Fruit fly (Drosophila melanogaster) whole organism, embryonic: Measurements from ENCODE around the gene CG3546.

Experiments
- B-H1 ChIP-seq: fragments of 200-800 bp; sonication (Bioruptor generic); IDR thresholded peaks from 3 replicates; pipeline ENCODE4 v1.3.6; 2022; ENCODE audit warnings: missing biosample characterization, missing genetic modification characterization
- Bgb ChIP-seq: fragments of 200-800 bp; sonication (Bioruptor generic); IDR thresholded peaks from 2 replicates; pipeline ENCODE4 v1.3.6; 2022; ENCODE audit warnings: missing biosample characterization, missing genetic modification characterization; ENCODE audit not compliant: partially characterized antibody
- CG12155 ChIP-seq: fragments of 200-800 bp; sonication (Bioruptor generic); optimal IDR thresholded peaks from 3 replicates; lab custom pipeline; 2016; ENCODE audit warnings: missing biosample characterization, missing genetic modification characterization
- CG12769 ChIP-seq: fragments of 200-800 bp; sonication (Bioruptor generic); optimal IDR thresholded peaks from 2 replicates; lab custom pipeline; 2019; ENCODE audit warnings: missing biosample characterization, mild to moderate bottlenecking, missing genetic modification characterization, moderate library complexity
- CG17912 ChIP-seq: fragments of 200-800 bp; sonication (Bioruptor generic); optimal IDR thresholded peaks from 2 replicates; lab custom pipeline; 2018; ENCODE audit warnings: missing biosample characterization, mild to moderate bottlenecking, missing genetic modification characterization
- CG2889 ChIP-seq: fragments of 200-800 bp; sonication (Bioruptor generic); IDR thresholded peaks from 3 replicates; pipeline ENCODE4 v1.3.6; 2022; ENCODE audit warnings: missing biosample characterization, missing genetic modification characterization
- CG33213 ChIP-seq: fragments of 200-800 bp; sonication (Bioruptor generic); optimal IDR thresholded peaks from 3 replicates; lab custom pipeline; 2016; ENCODE audit warnings: missing biosample characterization, missing genetic modification characterization
- CG4424 ChIP-seq: fragments of 200-800 bp; sonication (Bioruptor generic); optimal IDR thresholded peaks from 3 replicates; lab custom pipeline; 2016; ENCODE audit warnings: missing biosample characterization, missing genetic modification characterization
- CG7357 ChIP-seq: fragments of 200-800 bp; sonication (Bioruptor generic); IDR thresholded peaks from 3 replicates; pipeline ENCODE4 v1.3.6; 2022; ENCODE audit warnings: missing biosample characterization, missing genetic modification characterization
- CG8281 ChIP-seq: fragments of 200-800 bp; sonication (Bioruptor generic); optimal IDR thresholded peaks from 2 replicates; lab custom pipeline; 2018; ENCODE audit warnings: missing biosample characterization, mild to moderate bottlenecking, missing genetic modification characterization, moderate library complexity
- CG8290 ChIP-seq, 3 experiments: fragments of 200-800 bp; sonication (Bioruptor generic); optimal IDR thresholded peaks; 2 replicates each; lab custom pipeline; 2016 to 2019; ENCODE audit warnings: missing biosample characterization in 3 of 3, missing genetic modification characterization in 3 of 3, mild to moderate bottlenecking in 2 of 3, moderate library complexity in 1 of 3
- CG9215 ChIP-seq: fragments of 200-800 bp; sonication (Bioruptor generic); IDR thresholded peaks from 2 replicates; pipeline ENCODE4 v1.3.6; 2022; ENCODE audit warnings: missing biosample characterization, missing genetic modification characterization
- CG9876 ChIP-seq: fragments of 200-800 bp; sonication (Bioruptor generic); optimal IDR thresholded peaks from 2 replicates; lab custom pipeline; 2016; ENCODE audit warnings: missing biosample characterization, missing genetic modification characterization
- D19B ChIP-seq: fragments of 200-800 bp; sonication (Bioruptor generic); optimal IDR thresholded peaks from 2 replicates; lab custom pipeline; 2017; ENCODE audit warnings: missing biosample characterization, mild to moderate bottlenecking, missing genetic modification characterization
- Dip3 ChIP-seq: fragments of 200-800 bp; sonication (Bioruptor generic); optimal IDR thresholded peaks from 3 replicates; lab custom pipeline; 2016; ENCODE audit warnings: missing biosample characterization, missing genetic modification characterization
- Ets65A ChIP-seq: fragments of 200-800 bp; sonication (Bioruptor generic); peaks from one replicate; lab custom pipeline; 2016; ENCODE audit warnings: missing biosample characterization, missing genetic modification characterization
- HLH54F ChIP-seq: fragments of 200-800 bp; sonication (Bioruptor generic); optimal IDR thresholded peaks from 3 replicates; lab custom pipeline; 2016; ENCODE audit warnings: missing biosample characterization, missing genetic modification characterization
- Med ChIP-seq: fragments of 200-800 bp; sonication (Bioruptor generic); peaks from one replicate; lab custom pipeline; 2016; ENCODE audit warnings: missing biosample characterization, missing genetic modification characterization, mild to moderate bottlenecking, inconsistent platforms, moderate library complexity
- Meics ChIP-seq: fragments of 200-800 bp; sonication (Bioruptor generic); optimal IDR thresholded peaks from 2 replicates; lab custom pipeline; 2017; ENCODE audit warnings: missing biosample characterization, mild to moderate bottlenecking, missing genetic modification characterization
- Nf-YB ChIP-seq: fragments of 200-800 bp; sonication (Bioruptor generic); optimal IDR thresholded peaks from 3 replicates; lab custom pipeline; 2019; ENCODE audit warnings: missing biosample characterization, mild to moderate bottlenecking, missing genetic modification characterization, moderate library complexity
- Opbp ChIP-seq: fragments of 200-800 bp; sonication (Bioruptor generic); IDR thresholded peaks from 3 replicates; pipeline ENCODE4 v1.3.6; 2022; ENCODE audit warnings: missing biosample characterization, missing genetic modification characterization; ENCODE audit not compliant: partially characterized antibody
- Pdp1 ChIP-seq, 2 experiments: fragments of 200-800 bp; sonication (Bioruptor generic); optimal IDR thresholded peaks; 3 replicates each; lab custom pipeline; 2016; ENCODE audit warnings: missing biosample characterization in 2 of 2, missing genetic modification characterization in 2 of 2, mild to moderate bottlenecking in 1 of 2, moderate library complexity in 1 of 2
- Ptx1 ChIP-seq: fragments of 200-800 bp; sonication (Bioruptor generic); IDR thresholded peaks from 2 replicates; pipeline ENCODE4 v1.3.6; 2022; ENCODE audit warnings: missing biosample characterization, missing genetic modification characterization
- Scr ChIP-seq: fragments of 200-800 bp; sonication (Bioruptor generic); IDR thresholded peaks from 2 replicates; pipeline ENCODE4 v1.3.6; 2022; ENCODE audit warnings: missing biosample characterization, missing genetic modification characterization; ENCODE audit not compliant: partially characterized antibody
- ash1 ChIP-seq: fragments of 200-800 bp; sonication (Bioruptor generic); optimal IDR thresholded peaks from 2 replicates; lab custom pipeline; 2018; ENCODE audit warnings: missing biosample characterization, mild to moderate bottlenecking, missing genetic modification characterization
- bab2 ChIP-seq: fragments of 200-800 bp; sonication (Bioruptor generic); optimal IDR thresholded peaks from 2 replicates; lab custom pipeline; 2016; ENCODE audit warnings: missing biosample characterization, missing genetic modification characterization
- bigmax ChIP-seq: fragments of 200-800 bp; sonication (Bioruptor generic); optimal IDR thresholded peaks from 2 replicates; lab custom pipeline; 2018; ENCODE audit warnings: missing biosample characterization, mild to moderate bottlenecking, missing genetic modification characterization
- bowl ChIP-seq: fragments of 200-800 bp; sonication (Bioruptor generic); IDR thresholded peaks from 2 replicates; pipeline ENCODE4 v1.3.6; 2022; ENCODE audit warnings: missing biosample characterization, missing genetic modification characterization
- esg ChIP-seq: fragments of 200-800 bp; sonication (Bioruptor generic); conservative IDR thresholded peaks from 2 replicates; pipeline ENCODE4 v1.3.6; 2022; ENCODE audit warnings: missing biosample characterization, missing genetic modification characterization
- exex ChIP-seq: fragments of 200-800 bp; sonication (Bioruptor generic); optimal IDR thresholded peaks from 4 replicates; lab custom pipeline; 2018; ENCODE audit warnings: missing biosample characterization, mild to moderate bottlenecking, missing genetic modification characterization, moderate library complexity
- gcm ChIP-seq: fragments of 200-800 bp; sonication (Bioruptor generic); optimal IDR thresholded peaks from 2 replicates; lab custom pipeline; 2019; ENCODE audit warnings: missing biosample characterization, mild to moderate bottlenecking, missing genetic modification characterization, moderate library complexity
- grn ChIP-seq: fragments of 200-800 bp; sonication (Bioruptor generic); optimal IDR thresholded peaks from 3 replicates; lab custom pipeline; 2017; ENCODE audit warnings: missing biosample characterization, missing genetic modification characterization
- hbn ChIP-seq: fragments of 200-800 bp; sonication (Bioruptor generic); IDR thresholded peaks from 2 replicates; pipeline ENCODE4 v1.3.6; 2022; ENCODE audit warnings: missing biosample characterization, missing genetic modification characterization; ENCODE audit not compliant: partially characterized antibody
- lab ChIP-seq: fragments of 200-800 bp; sonication (Bioruptor generic); optimal IDR thresholded peaks from 3 replicates; lab custom pipeline; 2017; ENCODE audit warnings: missing biosample characterization, missing genetic modification characterization, mild to moderate bottlenecking, moderate library complexity, missing genetic modification reagents
- lbe ChIP-seq: fragments of 200-800 bp; sonication (Bioruptor generic); optimal IDR thresholded peaks from 2 replicates; lab custom pipeline; 2016; ENCODE audit warnings: missing biosample characterization, mild to moderate bottlenecking, missing genetic modification characterization
- mam ChIP-seq: fragments of 200-800 bp; sonication (Bioruptor generic); optimal IDR thresholded peaks from 3 replicates; lab custom pipeline; 2016; ENCODE audit warnings: missing biosample characterization, missing genetic modification characterization
- nom ChIP-seq: fragments of 200-800 bp; sonication (Bioruptor generic); optimal IDR thresholded peaks from 2 replicates; lab custom pipeline; 2017; ENCODE audit warnings: missing biosample characterization, missing genetic modification characterization, mild to moderate bottlenecking, moderate library complexity, missing genetic modification reagents
- pfk ChIP-seq: fragments of 200-800 bp; sonication (Bioruptor generic); optimal IDR thresholded peaks from 2 replicates; lab custom pipeline; 2018; ENCODE audit warnings: missing biosample characterization, mild to moderate bottlenecking, missing genetic modification characterization, moderate library complexity
- repo ChIP-seq: fragments of 200-800 bp; sonication (Bioruptor generic); optimal IDR thresholded peaks from 2 replicates; lab custom pipeline; 2016; ENCODE audit warnings: missing biosample characterization, missing genetic modification characterization
- ro ChIP-seq: fragments of 200-800 bp; sonication (Bioruptor generic); IDR thresholded peaks from 2 replicates; pipeline ENCODE4 v1.3.6; 2022; ENCODE audit warnings: missing biosample characterization, missing genetic modification characterization
- row ChIP-seq: fragments of 200-800 bp; sonication (Bioruptor generic); IDR thresholded peaks from 3 replicates; pipeline ENCODE4 v1.3.6; 2022; ENCODE audit warnings: missing biosample characterization, missing genetic modification characterization
- sima ChIP-seq: fragments of 200-800 bp; sonication (Bioruptor generic); optimal IDR thresholded peaks from 2 replicates; lab custom pipeline; 2016; ENCODE audit warnings: missing biosample characterization, missing genetic modification characterization
- sna ChIP-seq: fragments of 200-800 bp; sonication (Bioruptor generic); IDR thresholded peaks from 2 replicates; pipeline ENCODE4 v1.3.6; 2022; ENCODE audit warnings: missing biosample characterization, missing genetic modification characterization; ENCODE audit not compliant: partially characterized antibody
- sr ChIP-seq: fragments of 200-800 bp; sonication (Bioruptor generic); IDR thresholded peaks from 3 replicates; pipeline ENCODE4 v1.3.6; 2022; ENCODE audit warnings: missing biosample characterization, missing genetic modification characterization
- sug ChIP-seq: fragments of 200-800 bp; optimal IDR thresholded peaks from 2 replicates; lab custom pipeline; 2019; ENCODE audit warnings: missing biosample characterization, mild to moderate bottlenecking, missing genetic modification characterization, moderate library complexity

CG3546 gene

DNA sequence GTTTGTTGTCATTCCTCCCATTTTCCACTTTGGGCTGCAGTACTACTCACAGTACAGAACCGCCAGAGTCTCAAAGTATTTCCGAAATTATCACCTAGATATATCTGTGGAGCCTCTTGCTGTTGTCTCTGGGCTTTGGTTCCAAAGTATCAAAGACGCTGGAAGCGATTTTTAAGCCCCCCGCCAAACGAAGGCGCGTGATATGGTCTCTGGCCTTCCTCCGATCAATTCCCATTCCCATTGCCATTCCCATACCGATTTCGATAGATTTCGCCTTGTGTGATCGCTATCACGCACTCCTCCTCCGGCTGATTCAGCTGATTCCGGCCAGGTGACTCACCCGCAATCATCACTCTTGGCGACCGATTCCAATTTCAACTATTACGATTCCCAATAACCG lies 29.7 kb downstream of the CG3546 start:
- TF ChIP-seq sima (GFP tag; lab: Kevin White, UChicago), result no peak
- peak; percentile 48 for TF ChIP-seq Med
- TF ChIP-seq exex, result peak; percentile 2
- no peak for TF ChIP-seq D19B (GFP tag; lab: Kevin White, UChicago)
- peak; percentile 57 for TF ChIP-seq grn (GFP tag; lab: Kevin White, UChicago)
- peak; percentile 16 for TF ChIP-seq sug (tag; lab: Kevin White, UChicago)
- TF ChIP-seq lab (GFP tag; lab: Kevin White, UChicago), result peak; percentile 62

DNA sequence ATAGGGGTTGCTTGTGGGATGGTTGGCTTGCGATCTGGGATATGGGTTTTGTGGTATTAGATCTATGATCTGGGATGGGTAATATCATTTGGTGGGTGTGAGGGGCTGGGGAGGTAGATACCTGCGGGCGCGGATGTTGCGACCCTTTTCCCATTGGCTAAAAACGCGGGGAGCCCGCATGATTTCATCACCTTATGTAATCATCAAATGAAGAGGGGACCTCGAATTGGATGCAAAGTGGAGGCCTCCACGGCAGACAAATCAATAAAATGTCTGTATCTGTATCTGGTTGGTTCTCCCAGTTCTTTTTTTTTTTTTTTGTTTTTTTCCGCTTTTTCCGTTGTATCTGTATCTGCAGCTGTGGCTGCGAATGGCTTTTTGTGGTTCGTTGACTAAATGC lies 31.1 kb downstream of the CG3546 start:
- TF ChIP-seq gcm (GFP tag; lab: Kevin White, UChicago), result peak; percentile 83
- no peak for TF ChIP-seq mam (GFP tag; lab: Kevin White, UChicago)
- TF ChIP-seq Nf-YB (GFP tag; lab: Kevin White, UChicago), result peak; percentile 71
- TF ChIP-seq CG8290 (GFP tag; optimal IDR thresholded peaks at IDR 0.05; lab: Kevin White, UChicago), result no peak
- TF ChIP-seq CG8290 (tag; optimal IDR thresholded peaks at IDR 0.05; lab: Kevin White, UChicago), result no peak
- TF ChIP-seq Pdp1 (GFP tag; optimal IDR thresholded peaks at IDR 0.05; lab: Kevin White, UChicago), result peak in 1 of 2 experiments; percentile 42

DNA sequence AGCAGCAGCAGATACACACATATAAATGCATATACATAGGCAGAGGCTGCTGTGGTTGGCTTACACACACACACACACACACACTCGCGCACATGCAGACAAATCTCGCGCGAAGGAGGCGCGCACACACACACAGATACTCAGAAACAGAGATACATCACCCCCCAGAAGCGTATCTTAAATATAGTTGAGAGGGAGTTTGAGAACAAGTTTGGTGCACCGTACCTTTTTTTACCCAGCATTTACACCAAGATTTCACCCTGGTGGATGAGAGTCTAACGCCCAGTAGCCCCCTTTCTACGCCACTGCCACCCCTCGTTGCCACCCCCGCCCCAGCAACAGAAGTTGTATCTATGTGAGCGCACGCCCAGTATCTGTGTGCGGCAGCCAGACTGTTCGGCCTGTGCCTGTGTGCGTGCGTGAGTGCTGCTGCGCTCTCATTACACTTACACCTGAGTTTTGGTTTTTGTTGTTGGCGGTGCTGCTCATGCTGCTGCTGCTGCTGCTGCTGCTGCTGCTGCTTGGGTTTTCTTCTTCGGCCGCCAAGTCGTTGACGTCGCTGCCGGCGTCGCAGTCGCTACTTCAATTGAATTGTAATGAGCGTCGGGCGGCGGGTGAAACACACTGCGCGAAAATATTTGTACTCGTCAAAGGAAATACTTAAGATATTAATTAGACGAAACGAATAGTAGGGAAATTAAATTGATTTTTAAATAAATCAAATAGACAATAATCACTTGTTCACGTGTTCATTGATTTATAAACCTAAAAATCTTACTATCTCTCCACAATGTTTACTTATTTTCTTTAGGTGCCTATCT lies 32.3 kb downstream of the CG3546 start:
- TF ChIP-seq lbe (GFP tag; lab: Kevin White, UChicago) (no peak), sna (GFP tag; lab: Robert Waterston, UW) (no peak), bowl (GFP tag; lab: Robert Waterston, UW) (peak; percentile 79), Scr (GFP tag; lab: Robert Waterston, UW) (no peak), repo (GFP tag; lab: Kevin White, UChicago) (no peak), pfk (no peak), Meics (GFP tag; lab: Kevin White, UChicago) (peak; percentile 76), CG9876 (peak; percentile 28), CG8281 (tag; lab: Kevin White, UChicago) (peak; percentile 39), nom (GFP tag; lab: Kevin White, UChicago) (peak; percentile 67), esg (peak; percentile 83), CG2889 (GFP tag; lab: Robert Waterston, UW) (peak; percentile 87), B-H1 (peak; percentile 81), row (GFP tag; lab: Robert Waterston, UW) (peak; percentile 91), CG17912 (GFP tag; lab: Kevin White, UChicago) (no peak), bab2 (GFP tag; lab: Kevin White, UChicago) (peak; percentile 32), CG12769 (tag; lab: Kevin White, UChicago) (peak; percentile 93), sr (GFP tag; lab: Robert Waterston, UW) (peak; percentile 84), Bgb (GFP tag; lab: Robert Waterston, UW) (no peak), ro (GFP tag; lab: Robert Waterston, UW) (peak; percentile 84), Ets65A (peak; percentile 29), Dip3 (GFP tag; lab: Kevin White, UChicago) (no peak), Opbp (GFP tag; lab: Robert Waterston, UW) (no peak), sug (tag; lab: Kevin White, UChicago) (peak; percentile 28), CG4424 (GFP tag; lab: Kevin White, UChicago) (peak; percentile 80), HLH54F (GFP tag; lab: Kevin White, UChicago) (peak; percentile 12), bigmax (GFP tag; lab: Kevin White, UChicago) (no peak), CG12155 (peak; percentile 69), CG7357 (GFP tag; lab: Robert Waterston, UW) (peak; percentile 84), Ptx1 (GFP tag; lab: Robert Waterston, UW) (peak; percentile 94), CG9215 (peak; percentile 84), D19B (GFP tag; lab: Kevin White, UChicago) (peak; percentile 47), CG33213 (GFP tag; lab: Kevin White, UChicago) (no peak), ash1 (GFP tag; lab: Kevin White, UChicago) (peak; percentile 6), hbn (GFP tag; lab: Robert Waterston, UW) (no peak)
